Worm (Caenorhabditis elegans) whole organism, late embryonic: ENCODE data around the gene prde-1.
A peak's percentile ranks its signal among the peaks of the same experiment; 100 is the strongest.

Source experiments
- C08G9.2 ChIP-seq: sonication (generic microtip); optimal IDR thresholded peaks from 2 replicates; lab custom pipeline; 2016; ENCODE audit warnings: mild to moderate bottlenecking, missing genetic modification characterization, moderate library complexity, missing compliant biosample characterization
- C38D4.7 ChIP-seq: fragments of 200-800 bp; sonication (Bioruptor generic); optimal IDR thresholded peaks from 2 replicates; lab custom pipeline; 2018; ENCODE audit warnings: mild to moderate bottlenecking, missing genetic modification characterization, moderate library complexity, missing compliant biosample characterization
- K02D7.2 ChIP-seq: sonication (generic microtip); optimal IDR thresholded peaks from 2 replicates; lab custom pipeline; 2017; ENCODE audit warnings: mild to moderate bottlenecking, missing genetic modification characterization, missing compliant biosample characterization
- T23F11.4 ChIP-seq: fragments of 200-800 bp; sonication (Bioruptor generic); optimal IDR thresholded peaks from 2 replicates; lab custom pipeline; 2018; ENCODE audit warnings: mild to moderate bottlenecking, missing genetic modification characterization, missing compliant biosample characterization
- Y22D7AL.16 ChIP-seq: sonication (generic microtip); optimal IDR thresholded peaks from 2 replicates; lab custom pipeline; 2016; ENCODE audit warnings: missing genetic modification characterization, missing compliant biosample characterization
- ceh-14 ChIP-seq: sonication (generic microtip); optimal IDR thresholded peaks from 2 replicates; lab custom pipeline; 2016; ENCODE audit warnings: missing genotype, missing genetic modification characterization, missing compliant biosample characterization
- ceh-2 ChIP-seq: sonication (generic microtip); optimal IDR thresholded peaks from 2 replicates; lab custom pipeline; 2016; ENCODE audit warnings: missing genotype, missing genetic modification characterization, missing compliant biosample characterization
- ceh-22 ChIP-seq: sonication (generic microtip); optimal IDR thresholded peaks from 2 replicates; lab custom pipeline; 2017; ENCODE audit warnings: missing biosample characterization, missing genetic modification characterization
- ceh-24 ChIP-seq: sonication (generic microtip); optimal IDR thresholded peaks from 2 replicates; lab custom pipeline; 2016; ENCODE audit warnings: mild to moderate bottlenecking, missing genetic modification characterization, missing compliant biosample characterization
- ceh-30 ChIP-seq: fragments of 150-350 bp; optimal IDR thresholded peaks from 2 replicates; lab custom pipeline; 2014; ENCODE audit warnings: missing biosample characterization, missing genetic modification characterization
- ceh-31 ChIP-seq: sonication (generic microtip); optimal IDR thresholded peaks from 2 replicates; lab custom pipeline; 2016; ENCODE audit warnings: missing genetic modification characterization, missing compliant biosample characterization
- ceh-34 ChIP-seq: sonication (generic microtip); optimal IDR thresholded peaks from 2 replicates; lab custom pipeline; 2016; ENCODE audit warnings: mild to moderate bottlenecking, missing genetic modification characterization, missing compliant biosample characterization
- ceh-48 ChIP-seq: sonication (generic microtip); optimal IDR thresholded peaks from 2 replicates; lab custom pipeline; 2016; ENCODE audit warnings: missing genetic modification characterization, inconsistent platforms, missing compliant biosample characterization
- ceh-9 ChIP-seq: sonication (generic microtip); optimal IDR thresholded peaks from 2 replicates; lab custom pipeline; 2016; ENCODE audit warnings: mild to moderate bottlenecking, missing genetic modification characterization, inconsistent platforms, missing compliant biosample characterization
- dve-1 ChIP-seq: sonication (generic microtip); optimal IDR thresholded peaks from 2 replicates; lab custom pipeline; 2017; ENCODE audit warnings: antibody characterized with exemption, mild to moderate bottlenecking, missing genetic modification characterization, missing compliant biosample characterization
- elt-4 ChIP-seq: sonication (generic microtip); optimal IDR thresholded peaks from 2 replicates; lab custom pipeline; 2016; ENCODE audit warnings: missing genetic modification characterization, missing compliant biosample characterization
- ets-4 ChIP-seq: sonication (generic microtip); optimal IDR thresholded peaks from 2 replicates; lab custom pipeline; 2016; ENCODE audit warnings: missing genetic modification characterization, missing compliant biosample characterization
- eyg-1 ChIP-seq: sonication (generic microtip); optimal IDR thresholded peaks from 2 replicates; lab custom pipeline; 2016; ENCODE audit warnings: missing genotype, missing genetic modification characterization, missing compliant biosample characterization
- fax-1 ChIP-seq: sonication (generic microtip); optimal IDR thresholded peaks from 2 replicates; lab custom pipeline; 2016; ENCODE audit warnings: missing genotype, missing genetic modification characterization, missing compliant biosample characterization
- fkh-10 ChIP-seq: fragments of 150-350 bp; optimal IDR thresholded peaks from 2 replicates; lab custom pipeline; 2014; ENCODE audit warnings: missing biosample characterization, missing genetic modification reagents, missing genetic modification characterization
- gmeb-2 ChIP-seq: sonication (generic microtip); optimal IDR thresholded peaks from 2 replicates; lab custom pipeline; 2016; ENCODE audit warnings: missing genetic modification characterization, inconsistent platforms, missing compliant biosample characterization
- hlh-13 ChIP-seq: fragments of 200-800 bp; sonication (Bioruptor generic); optimal IDR thresholded peaks from 2 replicates; lab custom pipeline; 2018; ENCODE audit warnings: mild to moderate bottlenecking, missing genetic modification characterization, missing compliant biosample characterization
- hlh-30 ChIP-seq: sonication (generic microtip); optimal IDR thresholded peaks from 2 replicates; lab custom pipeline; 2017; ENCODE audit warnings: antibody characterized with exemption, missing genetic modification characterization, missing compliant biosample characterization; ENCODE audit not compliant: insufficient read depth
- hlh-6 ChIP-seq: sonication (generic microtip); optimal IDR thresholded peaks from 2 replicates; lab custom pipeline; 2016; ENCODE audit warnings: missing genotype, missing genetic modification characterization, missing compliant biosample characterization
- hlh-8 ChIP-seq: sonication (generic microtip); optimal IDR thresholded peaks from 2 replicates; lab custom pipeline; 2016; ENCODE audit warnings: missing genotype, missing genetic modification characterization, missing compliant biosample characterization
- lin-11 ChIP-seq: fragments of 200-800 bp; sonication (Bioruptor generic); optimal IDR thresholded peaks from 2 replicates; lab custom pipeline; 2018; ENCODE audit warnings: mild to moderate bottlenecking, missing genetic modification characterization, missing compliant biosample characterization
- madf-2 ChIP-seq: sonication (generic microtip); optimal IDR thresholded peaks from 2 replicates; lab custom pipeline; 2017; ENCODE audit warnings: missing genetic modification characterization, missing compliant biosample characterization
- mec-3 ChIP-seq: sonication (generic microtip); optimal IDR thresholded peaks from 2 replicates; lab custom pipeline; 2016; ENCODE audit warnings: borderline replicate concordance, missing genetic modification characterization, missing compliant biosample characterization
- nfya-1 ChIP-seq: sonication (generic microtip); optimal IDR thresholded peaks from 2 replicates; lab custom pipeline; 2017; ENCODE audit warnings: missing genetic modification characterization, mild to moderate bottlenecking, missing compliant biosample characterization, antibody characterized with exemption, moderate library complexity
- nhr-11 ChIP-seq: fragments of 150-350 bp; optimal IDR thresholded peaks from 2 replicates; lab custom pipeline; 2014; ENCODE audit warnings: missing biosample characterization, missing genetic modification characterization
- nhr-232 ChIP-seq: sonication (generic microtip); optimal IDR thresholded peaks from 2 replicates; lab custom pipeline; 2016; ENCODE audit warnings: missing genetic modification characterization, missing compliant biosample characterization
- npax-4 ChIP-seq: sonication (generic microtip); optimal IDR thresholded peaks from 2 replicates; lab custom pipeline; 2016; ENCODE audit warnings: missing genetic modification characterization, missing compliant biosample characterization
- pag-3 ChIP-seq: sonication (generic microtip); optimal IDR thresholded peaks from 2 replicates; lab custom pipeline; 2016; ENCODE audit warnings: missing compliant biosample characterization, missing genetic modification characterization, borderline replicate concordance
- pax-1 ChIP-seq: fragments of 150-350 bp; optimal IDR thresholded peaks from 2 replicates; lab custom pipeline; 2014; ENCODE audit warnings: missing biosample characterization, missing genetic modification characterization
- pha-2 ChIP-seq: sonication (generic microtip); optimal IDR thresholded peaks from 2 replicates; lab custom pipeline; 2017; ENCODE audit warnings: mild to moderate bottlenecking, missing genetic modification characterization, missing compliant biosample characterization
- pqm-1 ChIP-seq: sonication (generic microtip); optimal IDR thresholded peaks from 2 replicates; lab custom pipeline; 2016; ENCODE audit warnings: missing genetic modification characterization, missing compliant biosample characterization
- ref-2 ChIP-seq: sonication (generic microtip); optimal IDR thresholded peaks from 2 replicates; lab custom pipeline; 2016; ENCODE audit warnings: missing genetic modification characterization, missing compliant biosample characterization
- rnt-1 ChIP-seq: sonication (generic microtip); optimal IDR thresholded peaks from 2 replicates; lab custom pipeline; 2016; ENCODE audit warnings: missing genetic modification characterization, missing compliant biosample characterization
- sdc-2 ChIP-seq: sonication (generic microtip); optimal IDR thresholded peaks from 2 replicates; lab custom pipeline; 2016; ENCODE audit warnings: missing genotype, missing genetic modification characterization, missing compliant biosample characterization
- sox-2 ChIP-seq: fragments of 200-800 bp; sonication (Bioruptor generic); IDR thresholded peaks from 2 replicates; pipeline ENCODE4 v1.3.6; 2022; ENCODE audit warnings: missing genetic modification reagents, missing genetic modification characterization, missing compliant biosample characterization
- sox-4 ChIP-seq: sonication (generic microtip); optimal IDR thresholded peaks from 2 replicates; lab custom pipeline; 2017; ENCODE audit warnings: mild to moderate bottlenecking, missing genetic modification characterization, inconsistent platforms, missing compliant biosample characterization
- syd-9 ChIP-seq: sonication (generic microtip); optimal IDR thresholded peaks from 2 replicates; lab custom pipeline; 2016; ENCODE audit warnings: mild to moderate bottlenecking, missing genetic modification characterization, moderate library complexity, missing compliant biosample characterization
- tbx-2 ChIP-seq: sonication (generic microtip); optimal IDR thresholded peaks from 2 replicates; lab custom pipeline; 2016; ENCODE audit warnings: missing genetic modification characterization, missing compliant biosample characterization
- tbx-7 ChIP-seq: sonication (generic microtip); optimal IDR thresholded peaks from 2 replicates; lab custom pipeline; 2016; ENCODE audit warnings: missing genotype, missing genetic modification characterization, missing compliant biosample characterization
- unc-42 ChIP-seq: sonication (generic microtip); optimal IDR thresholded peaks from 2 replicates; lab custom pipeline; 2016; ENCODE audit warnings: missing genotype, missing genetic modification characterization, missing compliant biosample characterization
- unc-55 ChIP-seq: sonication (generic microtip); optimal IDR thresholded peaks from 2 replicates; lab custom pipeline; 2017; ENCODE audit warnings: missing biosample characterization, missing genetic modification reagents, missing genetic modification characterization
- unc-86 ChIP-seq: sonication (generic microtip); optimal IDR thresholded peaks from 2 replicates; lab custom pipeline; 2016; ENCODE audit warnings: missing genetic modification characterization, missing compliant biosample characterization
- zip-5 ChIP-seq: sonication (generic microtip); optimal IDR thresholded peaks from 2 replicates; lab custom pipeline; 2016; ENCODE audit warnings: missing genetic modification characterization, missing compliant biosample characterization
- ztf-16 ChIP-seq: sonication (generic microtip); optimal IDR thresholded peaks from 2 replicates; lab custom pipeline; 2017; ENCODE audit warnings: missing genetic modification characterization, missing compliant biosample characterization

The prde-1 gene

ce11 chrV:15547727-15548126 is 9.7 kb downstream of the prde-1 start:
- no peak for TF ChIP-seq npax-4
- no peak for TF ChIP-seq ceh-14 (tag; lab: Kevin White, UChicago)
- TF ChIP-seq ceh-24 (tag; lab: Kevin White, UChicago), result no peak
- TF ChIP-seq, all 69 proteins: peak for 0

- TF ChIP-seq gmeb-2 (no peak), ceh-9 (tag; lab: Kevin White, UChicago) (no peak), pax-1 (tag; lab: Kevin White, UChicago) (no peak), K02D7.2 (no peak), sox-4 (tag; lab: Kevin White, UChicago) (no peak), nfya-1 (no peak), nhr-232 (tag; lab: Kevin White, UChicago) (no peak)
Measured at ce11 chrV:15550408-15550807, 12.4 kb downstream of the prde-1 start.

- peak; percentile 79 for TF ChIP-seq rnt-1 (tag; lab: Kevin White, UChicago)
- peak; percentile 75 for TF ChIP-seq syd-9
- peak; percentile 47 for TF ChIP-seq dve-1 (tag; lab: Kevin White, UChicago)
- TF ChIP-seq ceh-2, result peak; percentile 79
- no peak for TF ChIP-seq ceh-22 (tag; lab: Kevin White, UChicago)
- peak; percentile 78 for TF ChIP-seq lin-11
- peak; percentile 36 for TF ChIP-seq pqm-1 (tag; lab: Kevin White, UChicago)
- peak; percentile 81 for TF ChIP-seq C38D4.7 (GFP tag; lab: Kevin White, UChicago)
- peak; percentile 81 for TF ChIP-seq ref-2 (tag; lab: Kevin White, UChicago)
- TF ChIP-seq ceh-24 (tag; lab: Kevin White, UChicago), result peak; percentile 28
- TF ChIP-seq hlh-30 (tag; lab: Kevin White, UChicago), result peak; percentile 89
- peak; percentile 79 for TF ChIP-seq T23F11.4
- TF ChIP-seq hlh-8 (tag; lab: Kevin White, UChicago), result peak; percentile 55
- TF ChIP-seq pha-2 (tag; lab: Kevin White, UChicago), result peak; percentile 84
- TF ChIP-seq ets-4 (tag; lab: Kevin White, UChicago), result peak; percentile 9
- TF ChIP-seq nhr-232 (tag; lab: Kevin White, UChicago), result peak; percentile 73
- TF ChIP-seq ztf-16 (tag; lab: Kevin White, UChicago), result peak; percentile 79
- peak; percentile 68 for TF ChIP-seq ceh-48 (tag; lab: Kevin White, UChicago)
- TF ChIP-seq ceh-34 (tag; lab: Kevin White, UChicago), result peak; percentile 76
- peak; percentile 73 for TF ChIP-seq unc-86
- peak; percentile 43 for TF ChIP-seq tbx-7 (tag; lab: Kevin White, UChicago)
- TF ChIP-seq zip-5 (tag; lab: Kevin White, UChicago), result peak; percentile 28
- peak; percentile 71 for TF ChIP-seq ceh-31
- peak; percentile 79 for TF ChIP-seq sdc-2
- peak; percentile 81 for TF ChIP-seq Y22D7AL.16 (tag; lab: Kevin White, UChicago)
- peak; percentile 33 for TF ChIP-seq mec-3 (tag; lab: Kevin White, UChicago)
- peak; percentile 79 for TF ChIP-seq C08G9.2
- peak; percentile 71 for TF ChIP-seq eyg-1
- peak; percentile 67; the same call in 1 of the 2 replicates for TF ChIP-seq sox-2 (GFP tag; lab: Robert Waterston, UW)
- peak; percentile 58 for TF ChIP-seq nfya-1
- no peak for TF ChIP-seq pax-1 (tag; lab: Kevin White, UChicago)
- TF ChIP-seq unc-42 (tag; lab: Kevin White, UChicago), result peak; percentile 43
- TF ChIP-seq pag-3 (tag; lab: Kevin White, UChicago), result peak; percentile 17
- TF ChIP-seq fax-1 (tag; lab: Kevin White, UChicago), result peak; percentile 55
- peak; percentile 49 for TF ChIP-seq ceh-30 (tag; lab: Kevin White, UChicago)
- peak; percentile 91 for TF ChIP-seq hlh-6 (tag; lab: Kevin White, UChicago)
- TF ChIP-seq nhr-11 (tag; lab: Kevin White, UChicago), result no peak
- peak; percentile 76 for TF ChIP-seq hlh-13 (GFP tag; lab: Kevin White, UChicago)
- peak; percentile 73 for TF ChIP-seq tbx-2
- peak; percentile 84 for TF ChIP-seq ceh-14 (tag; lab: Kevin White, UChicago)
- peak; percentile 12 for TF ChIP-seq ceh-9 (tag; lab: Kevin White, UChicago)
- TF ChIP-seq fkh-10 (GFP tag; lab: Kevin White, UChicago), result peak; percentile 46
- TF ChIP-seq madf-2, result peak; percentile 72
- no peak for TF ChIP-seq unc-55 (GFP tag; lab: Kevin White, UChicago)
- no peak for TF ChIP-seq elt-4 (tag; lab: Kevin White, UChicago)
Measured at ce11 chrV:15551642-15552041, 13.6 kb downstream of the prde-1 start.
